Worm (Caenorhabditis elegans) whole organism, L4 larva: Measurements from ENCODE around the gene F07H5.13.
A peak's percentile ranks its signal among the peaks of the same experiment; 100 is the strongest.

Source experiments
- D1046.2 ChIP-seq: fragments of 200-800 bp; sonication (Bioruptor generic); IDR thresholded peaks from 2 replicates; pipeline ENCODE4 v1.3.6; 2022; ENCODE audit warnings: missing genetic modification characterization, missing compliant biosample characterization
- F26F4.8 ChIP-seq: fragments of 200-800 bp; sonication (Bioruptor generic); conservative IDR thresholded peaks from 2 replicates; pipeline ENCODE4 v1.3.6; 2022; ENCODE audit warnings: missing genetic modification characterization, missing compliant biosample characterization
- F37D6.2 ChIP-seq: sonication (generic microtip); optimal IDR thresholded peaks from 2 replicates; lab custom pipeline; 2016; ENCODE audit warnings: mild to moderate bottlenecking, missing genetic modification characterization, missing compliant biosample characterization
- F44E2.7 ChIP-seq: fragments of 200-800 bp; sonication (Bioruptor generic); IDR thresholded peaks from 2 replicates; pipeline ENCODE4 v2.1.2; 2022; ENCODE audit warnings: missing genetic modification characterization, missing compliant biosample characterization
- R02D3.7 ChIP-seq: fragments of 150-350 bp; sonication (generic microtip); optimal IDR thresholded peaks from 3 replicates; lab custom pipeline; 2014; ENCODE audit warnings: missing biosample characterization, missing genetic modification characterization
- Y105C5A.15 ChIP-seq: fragments of 200-800 bp; sonication (Bioruptor generic); IDR thresholded peaks from 2 replicates; pipeline ENCODE4 v1.3.6; 2022; ENCODE audit warnings: missing genetic modification characterization, missing compliant biosample characterization
- Y48G9A.11 ChIP-seq: fragments of 200-800 bp; sonication (Bioruptor generic); IDR thresholded peaks from 2 replicates; pipeline ENCODE4 v1.3.6; 2022; ENCODE audit warnings: missing genetic modification reagents, missing genetic modification characterization, missing compliant biosample characterization
- ZK337.2 ChIP-seq: fragments of 200-800 bp; sonication (Bioruptor generic); IDR thresholded peaks from 2 replicates; pipeline ENCODE4 v1.3.6; 2022; ENCODE audit warnings: missing genetic modification reagents, missing genetic modification characterization, missing compliant biosample characterization
- aha-1 ChIP-seq: fragments of 150-350 bp; peaks from one replicate; lab custom pipeline; 2014; ENCODE audit warnings: missing biosample characterization, missing genetic modification characterization
- aly-2 ChIP-seq: sonication (generic microtip); optimal IDR thresholded peaks from 2 replicates; lab custom pipeline; 2018; ENCODE audit warnings: missing biosample characterization, missing genetic modification characterization
- ceh-20 ChIP-seq: fragments of 200-800 bp; sonication (Bioruptor generic); IDR thresholded peaks from 2 replicates; pipeline ENCODE4 v1.3.6; 2022; ENCODE audit warnings: missing genetic modification reagents, missing genetic modification characterization, missing compliant biosample characterization
- ceh-32 ChIP-seq: sonication (generic microtip); optimal IDR thresholded peaks from 2 replicates; lab custom pipeline; 2016; ENCODE audit warnings: mild to moderate bottlenecking, missing genetic modification characterization, missing compliant biosample characterization; ENCODE audit not compliant: poor library complexity
- ces-1 ChIP-seq: fragments of 150-350 bp; sonication (generic microtip); optimal IDR thresholded peaks from 4 replicates; lab custom pipeline; 2014; ENCODE audit warnings: missing biosample characterization, missing genetic modification reagents, missing genetic modification characterization
- daf-16 ChIP-seq, 3 experiments: sonication (generic microtip); optimal IDR thresholded peaks; 2 replicates each; lab custom pipeline; 2016 to 2017; ENCODE audit warnings: missing genetic modification characterization in 3 of 3, missing genetic modification reagents in 3 of 3, mild to moderate bottlenecking in 2 of 3, missing compliant biosample characterization in 2 of 3, missing biosample characterization in 1 of 3, moderate library complexity in 1 of 3
- daf-19 ChIP-seq: fragments of 200-800 bp; sonication (Bioruptor generic); conservative IDR thresholded peaks from 2 replicates; pipeline ENCODE4 v1.3.6; 2022; ENCODE audit warnings: missing genetic modification characterization, missing compliant biosample characterization
- dmd-6 ChIP-seq: fragments of 200-800 bp; sonication (Bioruptor generic); IDR thresholded peaks from 2 replicates; pipeline ENCODE4 v1.3.6; 2022; ENCODE audit warnings: missing genetic modification reagents, missing genetic modification characterization, missing compliant biosample characterization
- dmd-8 ChIP-seq: fragments of 200-800 bp; sonication (Bioruptor generic); IDR thresholded peaks from 2 replicates; pipeline ENCODE4 v1.3.6; 2022; ENCODE audit warnings: missing genetic modification characterization, missing compliant biosample characterization
- dpl-1 ChIP-seq: fragments of 150-350 bp; optimal IDR thresholded peaks from 2 replicates; lab custom pipeline; 2014; ENCODE audit warnings: missing biosample characterization, missing genetic modification reagents, missing genetic modification characterization
- duxl-1 ChIP-seq: sonication (generic microtip); optimal IDR thresholded peaks from 2 replicates; lab custom pipeline; 2016; ENCODE audit warnings: mild to moderate bottlenecking, missing genetic modification characterization, moderate library complexity, missing compliant biosample characterization; ENCODE audit not compliant: poor library complexity
- egl-27 ChIP-seq: sonication (generic microtip); optimal IDR thresholded peaks from 3 replicates; lab custom pipeline; 2017; ENCODE audit warnings: missing biosample characterization, missing genetic modification reagents, missing genetic modification characterization
- fkh-10 ChIP-seq: fragments of 150-350 bp; optimal IDR thresholded peaks from 2 replicates; lab custom pipeline; 2014; ENCODE audit warnings: missing biosample characterization, missing genetic modification reagents, missing genetic modification characterization
- gei-8 ChIP-seq: fragments of 200-800 bp; sonication (Bioruptor generic); optimal IDR thresholded peaks from 2 replicates; lab custom pipeline; 2018; ENCODE audit warnings: mild to moderate bottlenecking, missing genetic modification characterization, missing compliant biosample characterization
- hif-1 ChIP-seq, 2 experiments: sonication (generic microtip); optimal IDR thresholded peaks; 2 replicates each; lab custom pipeline; 2016 to 2017; ENCODE audit warnings: missing compliant biosample characterization in 2 of 2, missing genetic modification characterization in 2 of 2, missing genetic modification reagents in 2 of 2, missing genotype in 2 of 2, mild to moderate bottlenecking in 1 of 2
- hlh-11 ChIP-seq: fragments of 200-800 bp; sonication (Bioruptor generic); optimal IDR thresholded peaks from 2 replicates; lab custom pipeline; 2018; ENCODE audit warnings: mild to moderate bottlenecking, missing genetic modification characterization, missing compliant biosample characterization
- hlh-30 ChIP-seq: sonication (generic microtip); optimal IDR thresholded peaks from 2 replicates; lab custom pipeline; 2017; ENCODE audit warnings: antibody characterized with exemption, mild to moderate bottlenecking, missing genetic modification characterization, missing compliant biosample characterization; ENCODE audit not compliant: insufficient read depth
- lin-13 ChIP-seq: fragments of 150-350 bp; optimal IDR thresholded peaks from 2 replicates; lab custom pipeline; 2014; ENCODE audit warnings: missing biosample characterization, missing genetic modification reagents, missing genetic modification characterization
- lin-15B ChIP-seq: fragments of 150-350 bp; sonication (generic microtip); optimal IDR thresholded peaks from 3 replicates; lab custom pipeline; 2014; ENCODE audit warnings: missing biosample characterization, missing genetic modification characterization
- lin-29 ChIP-seq: fragments of 200-800 bp; sonication (Bioruptor generic); IDR thresholded peaks from 2 replicates; pipeline ENCODE4 v1.3.6; 2022; ENCODE audit warnings: missing genetic modification reagents, missing genetic modification characterization, missing compliant biosample characterization
- mdl-1 ChIP-seq, 2 experiments: fragments of 150-350 bp in 1 of 2; sonication (generic microtip) in 1 of 2; optimal IDR thresholded peaks; 2 replicates each; lab custom pipeline; 2014 to 2017; ENCODE audit warnings: missing biosample characterization in 2 of 2, missing genetic modification characterization in 2 of 2
- nhr-10 ChIP-seq: fragments of 150-350 bp; optimal IDR thresholded peaks from 2 replicates; lab custom pipeline; 2014; ENCODE audit warnings: missing biosample characterization, missing genetic modification characterization
- nhr-41 ChIP-seq: fragments of 200-800 bp; sonication (Bioruptor generic); IDR thresholded peaks from 2 replicates; pipeline ENCODE4 v1.3.6; 2022; ENCODE audit warnings: missing genetic modification reagents, missing genetic modification characterization, missing compliant biosample characterization
- nhr-48 ChIP-seq: sonication (generic microtip); optimal IDR thresholded peaks from 2 replicates; lab custom pipeline; 2016; ENCODE audit warnings: mild to moderate bottlenecking, missing genetic modification characterization, missing compliant biosample characterization
- nhr-77 ChIP-seq: fragments of 150-350 bp; optimal IDR thresholded peaks from 2 replicates; lab custom pipeline; 2014; ENCODE audit warnings: missing biosample characterization, missing genetic modification characterization
- pqm-1 ChIP-seq: sonication (generic microtip); optimal IDR thresholded peaks from 2 replicates; lab custom pipeline; 2017; ENCODE audit warnings: missing biosample characterization, missing genetic modification characterization
- rbr-2 ChIP-seq: sonication (generic microtip); optimal IDR thresholded peaks from 2 replicates; lab custom pipeline; 2016; ENCODE audit warnings: missing genotype, missing genetic modification characterization, missing compliant biosample characterization
- sdz-12 ChIP-seq: fragments of 200-800 bp; sonication (Bioruptor generic); optimal IDR thresholded peaks from 2 replicates; lab custom pipeline; 2018; ENCODE audit warnings: mild to moderate bottlenecking, missing genetic modification characterization, missing compliant biosample characterization
- set-16 ChIP-seq: fragments of 200-800 bp; sonication (Bioruptor generic); IDR thresholded peaks from 2 replicates; pipeline ENCODE4 v1.3.6; 2022; ENCODE audit warnings: missing genetic modification reagents, missing genetic modification characterization, missing compliant biosample characterization
- skn-1 ChIP-seq: fragments of 150-350 bp; optimal IDR thresholded peaks from 2 replicates; lab custom pipeline; 2014; ENCODE audit warnings: missing biosample characterization, missing genetic modification characterization
- snpc-4 ChIP-seq: fragments of 150-350 bp; optimal IDR thresholded peaks from 2 replicates; lab custom pipeline; 2014; ENCODE audit warnings: missing biosample characterization, missing genetic modification characterization
- spr-1 ChIP-seq: sonication (generic microtip); optimal IDR thresholded peaks from 2 replicates; lab custom pipeline; 2016; ENCODE audit warnings: mild to moderate bottlenecking, missing genetic modification characterization, missing compliant biosample characterization
- spr-3 ChIP-seq: fragments of 200-800 bp; sonication (Bioruptor generic); optimal IDR thresholded peaks from 2 replicates; lab custom pipeline; 2018; ENCODE audit warnings: mild to moderate bottlenecking, missing genetic modification characterization, missing compliant biosample characterization
- tag-97 ChIP-seq: fragments of 200-800 bp; sonication (Bioruptor generic); IDR thresholded peaks from 2 replicates; pipeline ENCODE4 v1.3.6; 2022; ENCODE audit warnings: missing genetic modification characterization, missing compliant biosample characterization
- tra-1 ChIP-seq: fragments of 200-800 bp; sonication (Bioruptor generic); IDR thresholded peaks from 2 replicates; pipeline ENCODE4 v1.3.6; 2022; ENCODE audit warnings: missing genetic modification reagents, missing genetic modification characterization, missing compliant biosample characterization
- unc-62 ChIP-seq, 3 experiments: fragments of 150-350 bp in 1 of 3; sonication (generic microtip); optimal IDR thresholded peaks in 2 of 3; peaks in 1 of 3; 1 replicate in 1 of 3; 2 replicates in 2 of 3; lab custom pipeline; 2014 to 2017; ENCODE audit warnings: missing biosample characterization in 3 of 3, missing genetic modification characterization in 3 of 3, missing genetic modification reagents in 3 of 3, missing genotype in 1 of 3
- vab-7 ChIP-seq: fragments of 200-800 bp; sonication (Bioruptor generic); IDR thresholded peaks from 2 replicates; pipeline ENCODE4 v1.3.6; 2022; ENCODE audit warnings: missing genetic modification reagents, missing genetic modification characterization, missing compliant biosample characterization
- zfp-2 ChIP-seq: sonication (generic microtip); optimal IDR thresholded peaks from 2 replicates; lab custom pipeline; 2016; ENCODE audit warnings: mild to moderate bottlenecking, missing genetic modification characterization, missing compliant biosample characterization

Gene F07H5.13

DNA sequence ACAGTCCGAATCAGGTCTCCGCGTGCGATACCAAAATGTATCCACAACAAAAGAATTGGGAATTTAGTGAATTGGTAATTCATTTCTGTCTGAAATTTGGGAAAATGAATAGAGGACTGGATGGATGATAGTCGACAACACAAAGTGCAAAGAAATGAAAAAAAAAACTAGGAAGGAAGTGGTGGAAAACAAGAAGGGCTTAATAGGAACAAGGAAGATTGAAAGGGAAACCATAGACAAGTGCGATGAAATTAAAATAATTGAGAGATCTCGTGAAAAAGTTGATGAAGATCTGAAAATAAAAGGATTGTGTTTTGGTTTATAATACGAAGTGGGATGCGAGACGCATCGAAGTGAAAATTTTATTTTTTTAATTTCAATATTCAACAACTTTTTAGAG is 3.7 kb downstream of the F07H5.13 start, which contains the start of gene F07H5.7:
Gene F07H5.7, minus strand, starts transcription at position 101 of the 400 bp plus-strand sequence.
- TF ChIP-seq tag-97 (GFP tag; lab: Robert Waterston, UW) (no peak), nhr-41 (no peak), hif-1 (tag; optimal IDR thresholded peaks at IDR 0.05; lab: Kevin White, UChicago) (no peak), Y48G9A.11 (no peak), aly-2 (tag; lab: Kevin White, UChicago) (no peak), egl-27 (tag; lab: Kevin White, UChicago) (no peak), Y105C5A.15 (GFP tag; lab: Robert Waterston, UW) (no peak), nhr-77 (tag; lab: Kevin White, UChicago) (no peak), dpl-1 (GFP tag; lab: Kevin White, UChicago) (no peak), lin-13 (GFP tag; lab: Kevin White, UChicago) (no peak), sdz-12 (GFP tag; lab: Kevin White, UChicago) (no peak), F26F4.8 (GFP tag; lab: Robert Waterston, UW) (no peak), daf-19 (GFP tag; lab: Robert Waterston, UW) (no peak), skn-1 (tag; lab: Kevin White, UChicago) (no peak)

- TF ChIP-seq nhr-48 (tag; lab: Kevin White, UChicago) (no peak), snpc-4 (no peak), duxl-1 (no peak), spr-3 (no peak), R02D3.7 (tag; lab: Kevin White, UChicago) (no peak), ZK337.2 (GFP tag; lab: Robert Waterston, UW) (no peak), hif-1 (tag; optimal IDR thresholded peaks at IDR 0.05; lab: Kevin White, UChicago) (no peak), pqm-1 (tag; lab: Kevin White, UChicago) (no peak), nhr-10 (tag; lab: Kevin White, UChicago) (no peak)
These were observed 4.9 kb downstream of the F07H5.13 start for ce11 chrII:8795227-8795626.

DNA sequence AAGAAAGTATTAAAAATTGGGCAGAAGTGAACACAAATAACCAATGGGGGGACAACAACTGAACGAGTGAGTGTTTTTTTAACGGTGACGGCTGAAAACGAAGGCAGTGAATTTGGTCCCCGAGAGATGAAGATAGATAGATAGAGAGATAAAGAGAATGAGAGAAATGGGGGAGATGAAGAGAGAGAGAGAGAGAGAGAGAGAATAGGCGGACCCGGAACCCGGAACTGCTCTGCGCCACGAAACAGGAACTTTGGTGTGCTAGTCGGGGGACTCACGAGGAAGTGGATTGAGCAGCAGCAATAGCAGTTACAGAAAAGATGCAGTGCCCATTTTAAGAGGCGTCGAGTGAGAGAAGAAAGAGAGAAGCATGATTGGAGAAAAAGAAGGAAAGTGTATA is 6.0 kb downstream of the F07H5.13 start:
- TF ChIP-seq aha-1 (tag; lab: Kevin White, UChicago) (peak; percentile 41), F44E2.7 (GFP tag; lab: Robert Waterston, UW) (no peak), set-16 (peak; percentile 57; the same call in 1 of the 2 replicates), mdl-1 (tag; optimal IDR thresholded peaks at IDR 0.05; lab: Kevin White, UChicago) (peak; percentile 3 to 76), F37D6.2 (peak; percentile 59), unc-62 (GFP tag; optimal IDR thresholded peaks at IDR 0.05 in 1 of 2; lab: Kevin White, UChicago) (peak in 1 of 2 experiments; percentile 88), unc-62 (tag; optimal IDR thresholded peaks at IDR 0.05; lab: Kevin White, UChicago) (no peak), hlh-11 (peak; percentile 57), gei-8 (GFP tag; lab: Kevin White, UChicago) (peak; percentile 48), zfp-2 (tag; lab: Kevin White, UChicago) (no peak), lin-15B (tag; lab: Kevin White, UChicago) (no peak), ceh-32 (tag; lab: Kevin White, UChicago) (peak; percentile 6), D1046.2 (GFP tag; lab: Robert Waterston, UW) (no peak), ces-1 (GFP tag; lab: Kevin White, UChicago) (peak; percentile 25), tra-1 (0 out of 2 replicates have a peak, but pooled peaks have one; percentile 30), ZK337.2 (GFP tag; lab: Robert Waterston, UW) (0 out of 2 replicates have a peak, but pooled peaks have one; percentile 35), vab-7 (GFP tag; lab: Robert Waterston, UW) (no peak), fkh-10 (GFP tag; lab: Kevin White, UChicago) (peak; percentile 96), hlh-30 (tag; lab: Kevin White, UChicago) (peak; percentile 67), nhr-48 (tag; lab: Kevin White, UChicago) (peak; percentile 54), rbr-2 (tag; lab: Kevin White, UChicago) (peak; percentile 88), hif-1 (tag; optimal IDR thresholded peaks at IDR 0.05; lab: Kevin White, UChicago) (peak in 1 of 2 experiments; percentile 76), daf-16 (GFP tag; optimal IDR thresholded peaks at IDR 0.05; lab: Kevin White, UChicago) (peak in 1 of 2 experiments; percentile 49), daf-16 (tag; optimal IDR thresholded peaks at IDR 0.05; lab: Kevin White, UChicago) (no peak), spr-1 (tag; lab: Kevin White, UChicago) (no peak), dmd-8 (GFP tag; lab: Robert Waterston, UW) (0 out of 2 replicates have a peak, but pooled peaks have one; percentile 55), nhr-10 (tag; lab: Kevin White, UChicago) (no peak), ceh-20 (peak; percentile 72; the same call in 1 of the 2 replicates), duxl-1 (no peak), lin-29 (no peak), dmd-6 (peak; percentile 76)
